Worm (Caenorhabditis elegans) whole organism, young adult: Measurements from ENCODE around the gene C28G1.6.

Experiments used
- B0019.2 ChIP-seq: fragments of 200-800 bp; sonication (Bioruptor generic); conservative IDR thresholded peaks from 2 replicates; pipeline ENCODE4 v1.3.6; 2022; ENCODE audit warnings: missing genetic modification reagents, missing genetic modification characterization, missing compliant biosample characterization
- B0261.1 ChIP-seq: sonication (generic microtip); optimal IDR thresholded peaks from 2 replicates; lab custom pipeline; 2016; ENCODE audit warnings: mild to moderate bottlenecking, missing genetic modification characterization, moderate library complexity, missing compliant biosample characterization
- F22D6.2 ChIP-seq: sonication (generic microtip); optimal IDR thresholded peaks from 2 replicates; lab custom pipeline; 2016; ENCODE audit warnings: mild to moderate bottlenecking, missing genetic modification characterization, missing compliant biosample characterization
- F23B12.7 ChIP-seq: sonication (generic microtip); optimal IDR thresholded peaks from 2 replicates; lab custom pipeline; 2017; ENCODE audit warnings: missing genetic modification characterization, mild to moderate bottlenecking, missing compliant biosample characterization, antibody characterized with exemption, moderate library complexity; ENCODE audit not compliant: insufficient read depth
- F39B2.1 ChIP-seq: fragments of 200-800 bp; sonication (Bioruptor generic); IDR thresholded peaks from 2 replicates; pipeline ENCODE4 v1.3.6; 2022; ENCODE audit warnings: missing genetic modification reagents, missing genetic modification characterization, missing compliant biosample characterization
- Y53F4B.3 ChIP-seq: fragments of 200-800 bp; sonication (Bioruptor generic); IDR thresholded peaks from 2 replicates; pipeline ENCODE4 v1.3.6; 2022; ENCODE audit warnings: missing genetic modification reagents, missing genetic modification characterization, missing compliant biosample characterization
- ZK185.1 ChIP-seq: sonication (generic microtip); optimal IDR thresholded peaks from 2 replicates; lab custom pipeline; 2016; ENCODE audit warnings: mild to moderate bottlenecking, missing genetic modification characterization, missing compliant biosample characterization; ENCODE audit not compliant: poor library complexity, severe bottlenecking
- akir-1 ChIP-seq: fragments of 200-800 bp; sonication (Bioruptor generic); optimal IDR thresholded peaks from 2 replicates; lab custom pipeline; 2018; ENCODE audit warnings: mild to moderate bottlenecking, missing genetic modification characterization, moderate library complexity, missing compliant biosample characterization
- aptf-3 ChIP-seq: fragments of 200-800 bp; sonication (Bioruptor generic); IDR thresholded peaks from 2 replicates; pipeline ENCODE4 v1.3.6; 2022; ENCODE audit warnings: missing genetic modification characterization, missing compliant biosample characterization
- attf-5 ChIP-seq: fragments of 200-800 bp; sonication (Bioruptor generic); optimal IDR thresholded peaks from 2 replicates; lab custom pipeline; 2018; ENCODE audit warnings: mild to moderate bottlenecking, missing genetic modification characterization, missing compliant biosample characterization
- ceh-58 ChIP-seq: fragments of 200-800 bp; sonication (Bioruptor generic); IDR thresholded peaks from 2 replicates; pipeline ENCODE4 v1.3.6; 2022; ENCODE audit warnings: missing genetic modification characterization, missing compliant biosample characterization
- ceh-91 ChIP-seq: fragments of 200-800 bp; sonication (Bioruptor generic); IDR thresholded peaks from 2 replicates; pipeline ENCODE4 v1.3.6; 2022; ENCODE audit warnings: missing genetic modification reagents, missing genetic modification characterization, missing compliant biosample characterization
- dpl-1 ChIP-seq: fragments of 150-350 bp; optimal IDR thresholded peaks from 2 replicates; lab custom pipeline; 2014; ENCODE audit warnings: missing biosample characterization, missing genetic modification reagents, missing genetic modification characterization
- ets-4 ChIP-seq: fragments of 200-800 bp; sonication (Bioruptor generic); optimal IDR thresholded peaks from 2 replicates; lab custom pipeline; 2018; ENCODE audit warnings: mild to moderate bottlenecking, missing genetic modification characterization, missing compliant biosample characterization
- hsf-1 ChIP-seq: fragments of 200-800 bp; sonication (Bioruptor generic); IDR thresholded peaks from 2 replicates; pipeline ENCODE4 v1.3.6; 2022; ENCODE audit warnings: missing genetic modification reagents, missing genetic modification characterization, missing compliant biosample characterization
- lag-1 ChIP-seq: fragments of 200-800 bp; sonication (Bioruptor generic); IDR thresholded peaks from 2 replicates; pipeline ENCODE4 v1.3.6; 2022; ENCODE audit warnings: missing genetic modification reagents, missing genetic modification characterization, missing compliant biosample characterization
- lin-35 ChIP-seq, 3 experiments: fragments of 150-350 bp in 2 of 3; sonication (generic microtip) in 1 of 3; optimal IDR thresholded peaks; 2 replicates each; lab custom pipeline; 2014 to 2018; ENCODE audit warnings: missing biosample characterization in 3 of 3, missing genetic modification characterization in 3 of 3, missing genetic modification reagents in 3 of 3
- lsl-1 ChIP-seq: fragments of 200-800 bp; sonication (Bioruptor generic); optimal IDR thresholded peaks from 2 replicates; lab custom pipeline; 2018; ENCODE audit warnings: mild to moderate bottlenecking, missing genetic modification characterization, moderate library complexity, missing compliant biosample characterization
- mxl-1 ChIP-seq: sonication (generic microtip); optimal IDR thresholded peaks from 2 replicates; lab custom pipeline; 2016; ENCODE audit warnings: missing genetic modification characterization, missing compliant biosample characterization
- nfya-2 ChIP-seq: fragments of 200-800 bp; sonication (Bioruptor generic); IDR thresholded peaks from 2 replicates; pipeline ENCODE4 v1.3.6; 2022; ENCODE audit warnings: missing genetic modification reagents, missing genetic modification characterization, missing compliant biosample characterization
- nfyb-1 ChIP-seq: fragments of 200-800 bp; sonication (Bioruptor generic); IDR thresholded peaks from 2 replicates; pipeline ENCODE4 v1.3.6; 2022; ENCODE audit warnings: missing genetic modification reagents, missing genetic modification characterization, missing compliant biosample characterization
- nhr-179 ChIP-seq: sonication (generic microtip); optimal IDR thresholded peaks from 2 replicates; lab custom pipeline; 2016; ENCODE audit warnings: mild to moderate bottlenecking, missing genetic modification characterization, missing compliant biosample characterization
- nhr-80 ChIP-seq: sonication (generic microtip); optimal IDR thresholded peaks from 2 replicates; lab custom pipeline; 2016; ENCODE audit warnings: missing genetic modification characterization, missing compliant biosample characterization
- nhr-90 ChIP-seq: sonication (generic microtip); optimal IDR thresholded peaks from 2 replicates; lab custom pipeline; 2016; ENCODE audit warnings: missing genotype, mild to moderate bottlenecking, missing genetic modification characterization, missing compliant biosample characterization
- pha-4 ChIP-seq: fragments of 150-350 bp; sonication (generic microtip); optimal IDR thresholded peaks from 2 replicates; lab custom pipeline; 2014; ENCODE audit warnings: missing biosample characterization, missing genetic modification reagents, missing genetic modification characterization
- rec-8 ChIP-seq, 2 experiments: sonication (generic microtip); optimal IDR thresholded peaks; 2 replicates each; lab custom pipeline; 2016; ENCODE audit warnings: mild to moderate bottlenecking in 2 of 2, missing genetic modification characterization in 2 of 2, missing genetic modification reagents in 2 of 2, missing genotype in 2 of 2, missing biosample characterization in 1 of 2, missing compliant biosample characterization in 1 of 2, moderate library complexity in 1 of 2
- rpc-1 ChIP-seq, 2 experiments: fragments of 150-350 bp in 1 of 2; sonication (generic microtip) in 1 of 2; optimal IDR thresholded peaks; 2 replicates each; lab custom pipeline; 2014 to 2018; ENCODE audit warnings: missing biosample characterization in 1 of 2, missing genetic modification characterization in 1 of 2, missing genetic modification reagents in 1 of 2, missing genotype in 1 of 2
- snpc-4 ChIP-seq, 5 experiments: fragments of 150-350 bp in 1 of 5; sonication (generic microtip) in 4 of 5; optimal IDR thresholded peaks; 2 replicates each; lab custom pipeline; 2014 to 2018; ENCODE audit warnings: missing genetic modification characterization in 5 of 5, missing biosample characterization in 3 of 5, antibody characterized with exemption in 2 of 5, mild to moderate bottlenecking in 2 of 5, missing compliant biosample characterization in 2 of 5, missing genotype in 2 of 5, moderate library complexity in 2 of 5, missing genetic modification reagents in 1 of 5
- tbp1 ChIP-seq: fragments of 200-800 bp; sonication (Bioruptor generic); optimal IDR thresholded peaks from 2 replicates; lab custom pipeline; 2018; ENCODE audit warnings: mild to moderate bottlenecking, missing genetic modification characterization, missing compliant biosample characterization
- zim-3 ChIP-seq: sonication (generic microtip); optimal IDR thresholded peaks from 2 replicates; lab custom pipeline; 2017; ENCODE audit warnings: mild to moderate bottlenecking, missing genetic modification characterization, moderate library complexity, missing compliant biosample characterization
- ztf-25 ChIP-seq: fragments of 200-800 bp; sonication (Bioruptor generic); IDR thresholded peaks from 2 replicates; pipeline ENCODE4 v1.3.6; 2022; ENCODE audit warnings: missing genetic modification reagents, missing genetic modification characterization, missing compliant biosample characterization
- ztf-26 ChIP-seq: sonication (generic microtip); optimal IDR thresholded peaks from 2 replicates; lab custom pipeline; 2017; ENCODE audit warnings: missing genetic modification characterization, missing compliant biosample characterization
- ztf-28 ChIP-seq: fragments of 200-800 bp; sonication (Bioruptor generic); IDR thresholded peaks from 2 replicates; pipeline ENCODE4 v1.3.6; 2022; ENCODE audit warnings: missing genetic modification reagents, missing genetic modification characterization, missing compliant biosample characterization
- ztf-3 ChIP-seq: fragments of 200-800 bp; sonication (Bioruptor generic); optimal IDR thresholded peaks from 2 replicates; lab custom pipeline; 2018; ENCODE audit warnings: mild to moderate bottlenecking, missing genetic modification characterization, missing compliant biosample characterization

C28G1.6 gene

DNA sequence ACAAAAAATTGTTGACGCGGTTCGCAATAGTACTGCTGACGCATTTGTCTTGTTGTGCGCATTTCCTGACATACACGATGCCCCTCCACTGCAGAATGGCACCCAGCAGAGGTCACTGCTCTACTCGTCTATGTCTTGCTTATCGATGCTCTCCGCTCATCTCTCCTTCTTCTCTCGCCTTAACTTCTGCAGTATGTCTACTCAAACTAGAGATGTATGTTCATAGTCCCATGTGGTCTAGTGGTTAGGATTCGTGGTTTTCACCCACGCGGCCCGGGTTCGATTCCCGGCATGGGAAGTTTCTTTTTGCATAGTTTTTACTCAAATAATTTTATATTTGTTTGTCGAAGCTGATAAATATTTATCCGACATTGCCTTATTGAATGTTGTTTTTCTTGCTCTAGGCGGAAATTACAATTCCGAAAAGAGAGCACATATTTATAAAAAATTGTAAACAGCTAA is 4.9 kb upstream of the C28G1.6 start, which contains the start of gene C28G1.2 (continued):
- TF ChIP-seq hsf-1 (GFP tag; lab: Robert Waterston, UW) (no peak), ceh-91 (GFP tag; lab: Robert Waterston, UW) (no peak), aptf-3 (GFP tag; lab: Robert Waterston, UW) (peak; percentile 94; the same call in 1 of the 2 replicates), B0261.1 (tag; lab: Kevin White, UChicago) (peak; percentile 100), pha-4 (tag; lab: Kevin White, UChicago) (no peak), ztf-25 (peak; percentile 93), F23B12.7 (tag; lab: Kevin White, UChicago) (peak; percentile 62), nhr-80 (tag; lab: Kevin White, UChicago) (peak; percentile 68)

DNA sequence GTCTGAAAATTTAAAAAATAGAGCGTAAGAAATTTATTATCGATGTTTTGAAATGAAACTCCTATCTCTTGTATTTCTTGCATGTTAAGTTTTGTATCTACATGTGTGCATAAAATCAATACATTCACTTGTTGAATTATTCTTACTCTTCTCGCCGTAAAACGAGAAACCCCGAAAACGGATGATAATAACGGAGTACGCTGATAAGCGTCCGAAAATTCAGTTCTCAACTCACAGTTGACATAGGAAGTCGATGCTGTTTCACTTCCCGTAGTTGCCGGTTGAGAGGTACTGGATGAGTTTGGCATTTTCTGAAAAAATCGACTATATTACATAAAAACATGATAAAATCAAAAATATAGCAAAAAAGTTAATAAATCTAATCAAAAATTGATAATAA is 4.3 kb upstream of the C28G1.6 start, which contains the start of gene sec-15:
sec-15 (minus strand) TSS at position 311 of the 400 bp plus-strand sequence.
- TF ChIP-seq ztf-3 (GFP tag; lab: Kevin White, UChicago) (no peak), akir-1 (GFP tag; lab: Kevin White, UChicago) (no peak), F22D6.2 (tag; lab: Kevin White, UChicago) (no peak), ztf-26 (tag; lab: Kevin White, UChicago) (no peak), nfya-2 (no peak), rec-8 (tag; optimal IDR thresholded peaks at IDR 0.05; lab: Kevin White, UChicago) (no peak), zim-3 (tag; lab: Kevin White, UChicago) (no peak), lsl-1 (GFP tag; lab: Kevin White, UChicago) (no peak), ceh-58 (GFP tag; lab: Robert Waterston, UW) (no peak), F39B2.1 (GFP tag; lab: Robert Waterston, UW) (no peak), B0019.2 (GFP tag; lab: Robert Waterston, UW) (no peak), dpl-1 (GFP tag; lab: Kevin White, UChicago) (no peak), nfyb-1 (GFP tag; lab: Robert Waterston, UW) (no peak), Y53F4B.3 (GFP tag; lab: Robert Waterston, UW) (no peak), ZK185.1 (tag; lab: Kevin White, UChicago) (no peak), nhr-179 (tag; lab: Kevin White, UChicago) (no peak), lag-1 (GFP tag; lab: Robert Waterston, UW) (no peak), ztf-28 (no peak), nhr-90 (no peak), lin-35 (GFP tag; optimal IDR thresholded peaks at IDR 0.05; lab: Kevin White, UChicago) (no peak)

DNA sequence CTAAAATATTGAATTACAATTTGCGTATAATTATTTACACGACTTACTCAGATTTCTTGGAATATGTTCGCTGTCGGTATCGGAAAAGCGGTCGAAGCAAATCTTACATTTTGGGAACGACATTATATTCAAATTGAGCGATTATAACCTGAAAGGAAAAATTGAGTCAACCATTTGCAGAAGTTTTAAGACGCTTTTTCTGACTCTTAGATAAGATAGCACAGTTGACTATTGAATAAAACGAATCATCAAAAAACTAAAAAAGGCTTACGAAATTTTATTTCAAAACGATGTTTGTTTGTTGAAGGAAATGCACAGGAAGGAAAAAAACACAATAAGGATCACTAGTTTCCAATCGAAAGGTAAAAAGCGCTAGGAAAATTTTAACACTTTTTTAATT is 2.7 kb downstream of the C28G1.6 start, which contains the start of gene rcs-1:
rcs-1 (minus strand) TSS at position 176 of the 400 bp plus-strand sequence.
- TF ChIP-seq snpc-4 (GFP tag; optimal IDR thresholded peaks at IDR 0.05; lab: Kevin White, UChicago): no peak
- TF ChIP-seq snpc-4 (tag; optimal IDR thresholded peaks at IDR 0.05; lab: Kevin White, UChicago): no peak
- TF ChIP-seq mxl-1 (tag; lab: Kevin White, UChicago): no peak
- no peak for TF ChIP-seq attf-5 (GFP tag; lab: Kevin White, UChicago)
- no peak for TF ChIP-seq rec-8 (tag; optimal IDR thresholded peaks at IDR 0.05; lab: Kevin White, UChicago)
- peak; percentile 0 for TF ChIP-seq nhr-80 (tag; lab: Kevin White, UChicago)
- no peak for TF ChIP-seq F39B2.1 (GFP tag; lab: Robert Waterston, UW)
- TF ChIP-seq ets-4 (GFP tag; lab: Kevin White, UChicago): no peak

- TF ChIP-seq rpc-1 (optimal IDR thresholded peaks at IDR 0.05; lab: Kevin White, UChicago) (peak; percentile 38), rpc-1 (tag; optimal IDR thresholded peaks at IDR 0.05; lab: Kevin White, UChicago) (peak; percentile 69), tbp1 (GFP tag; lab: Kevin White, UChicago) (peak; percentile 83), B0261.1 (tag; lab: Kevin White, UChicago) (peak; percentile 55)
Observed at ce11 chrX:8826013-8826412, 5.0 kb downstream of the C28G1.6 start.
